Worm (Caenorhabditis elegans): Measurements from ENCODE around the gene Y54G9A.9.
A peak's percentile ranks its signal among the peaks of the same experiment; 100 is the strongest.

Gene Y54G9A.9

DNA sequence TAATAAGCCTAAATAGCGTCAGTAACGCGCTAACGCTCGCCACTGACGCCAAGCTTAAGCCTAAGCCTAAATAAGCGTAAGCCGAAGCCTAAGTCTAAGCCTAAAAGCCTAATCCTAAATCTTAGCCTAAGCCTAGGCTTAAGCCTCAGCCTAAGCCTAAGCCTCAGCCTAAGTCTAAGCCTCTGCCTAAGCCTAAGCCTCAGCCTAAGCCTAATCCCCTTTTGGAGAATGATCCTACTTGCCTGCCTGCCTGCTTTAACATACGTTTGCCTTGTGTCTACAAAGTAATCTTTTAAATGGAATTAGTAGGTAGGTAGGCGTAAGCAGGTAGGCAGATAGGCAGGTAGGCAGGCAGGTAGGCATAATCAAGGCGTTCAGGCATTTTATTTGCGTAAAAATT lies 14.2 kb upstream of the Y54G9A.9 start:
- peak; percentile 85 for TF ChIP-seq dve-1 (tag; optimal IDR thresholded peaks at IDR 0.05)
- no peak for TF ChIP-seq mec-3 (tag; optimal IDR thresholded peaks at IDR 0.05; ENCODE audit: borderline replicate concordance)

DNA sequence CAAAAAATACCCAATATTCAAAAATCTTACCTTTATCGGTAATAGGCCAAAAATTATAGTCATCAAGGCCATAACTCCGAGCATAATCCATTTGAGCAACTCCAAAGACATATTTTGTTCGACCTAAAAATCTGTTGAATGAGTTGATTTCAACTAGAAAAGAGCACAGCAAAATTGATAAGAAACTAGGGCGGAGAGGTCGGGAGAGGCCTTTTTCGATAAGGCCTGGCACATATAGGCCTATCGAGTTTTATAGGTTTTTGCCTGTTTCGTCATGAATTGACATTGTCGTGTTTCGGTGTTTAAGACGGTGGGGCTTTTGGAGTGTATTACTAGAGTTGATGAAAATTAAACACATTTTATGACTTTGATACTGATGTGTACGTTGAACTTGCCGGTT lies 13.8 kb upstream of the Y54G9A.9 start, which contains the start of gene zipt-2.3:
Gene zipt-2.3, minus strand, starts transcription at position 147 of the 400 bp plus-strand sequence.
- TF ChIP-seq pax-1 (tag; optimal IDR thresholded peaks at IDR 0.05) (no peak), ceh-24 (tag; optimal IDR thresholded peaks at IDR 0.05) (no peak), ceh-2 (tag; optimal IDR thresholded peaks at IDR 0.05) (no peak), pat-9 (tag; optimal IDR thresholded peaks at IDR 0.05) (no peak), pag-3 (tag; optimal IDR thresholded peaks at IDR 0.05; ENCODE audit: borderline replicate concordance) (no peak), unc-42 (tag; optimal IDR thresholded peaks at IDR 0.05) (no peak), C38D4.7 (GFP tag; optimal IDR thresholded peaks at IDR 0.05) (no peak), hlh-6 (tag; optimal IDR thresholded peaks at IDR 0.05) (no peak), nhr-11 (tag; optimal IDR thresholded peaks at IDR 0.05) (no peak), ztf-16 (tag; optimal IDR thresholded peaks at IDR 0.05) (no peak), ceh-45 (GFP tag; IDR thresholded peaks at IDR 0.05) (no peak), odd-2 (tag; optimal IDR thresholded peaks at IDR 0.05) (no peak), hlh-13 (GFP tag; optimal IDR thresholded peaks at IDR 0.05) (no peak)

DNA sequence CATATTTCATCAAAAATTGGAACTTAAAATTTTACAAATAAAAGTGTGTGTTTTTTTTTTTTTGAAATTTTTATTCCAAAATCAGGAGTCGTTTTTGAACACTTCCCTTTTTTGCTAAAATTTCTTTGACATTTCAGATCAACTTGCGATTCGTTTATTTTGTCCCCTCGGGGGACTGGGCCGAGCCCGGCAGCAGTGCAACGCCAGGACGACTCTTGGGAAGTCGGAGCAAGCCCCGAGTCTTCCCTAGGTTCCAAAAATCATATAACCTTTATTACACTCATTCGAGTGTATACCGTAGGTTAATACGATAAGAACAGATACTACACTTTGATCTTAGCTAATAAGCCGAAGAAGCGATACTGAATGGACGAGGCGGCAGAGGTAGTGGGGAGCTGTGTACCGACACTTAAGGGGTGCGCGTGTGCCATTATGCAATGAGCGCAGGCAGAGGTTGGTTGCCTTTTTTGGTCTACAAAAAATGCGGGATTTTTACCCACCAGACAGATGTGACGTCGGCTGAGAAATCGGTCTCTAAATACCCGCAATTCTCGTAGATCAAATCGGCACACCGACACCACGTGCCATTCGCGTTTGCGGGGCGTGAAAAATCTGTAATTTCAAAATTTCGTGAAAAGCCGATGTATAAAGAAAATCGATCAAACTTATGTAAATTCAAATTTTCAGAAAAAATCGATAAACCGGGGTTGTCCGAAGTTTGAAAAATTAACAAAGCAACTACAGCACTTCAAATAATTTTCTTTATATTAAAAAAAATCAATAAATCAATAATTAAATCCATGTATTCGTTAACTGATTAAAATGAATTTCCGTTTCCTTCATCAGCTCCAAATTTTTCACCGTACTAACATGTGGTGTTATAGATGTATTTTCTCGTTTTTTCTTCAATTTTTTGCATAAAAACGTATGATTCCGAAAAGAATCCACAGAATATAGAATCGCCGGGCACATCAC lies 11.8 kb upstream of the Y54G9A.9 start:
- TF ChIP-seq sox-4 (tag; optimal IDR thresholded peaks at IDR 0.05) (no peak), sdc-2 (tag; optimal IDR thresholded peaks at IDR 0.05) (no peak), ama-1 (optimal IDR thresholded peaks at IDR 0.05) (no peak), syd-9 (tag; optimal IDR thresholded peaks at IDR 0.05) (no peak), npax-4 (tag; optimal IDR thresholded peaks at IDR 0.05) (no peak), eyg-1 (tag; optimal IDR thresholded peaks at IDR 0.05) (no peak), fkh-10 (GFP tag; optimal IDR thresholded peaks at IDR 0.05) (no peak), ceh-9 (tag; optimal IDR thresholded peaks at IDR 0.05) (no peak), ets-4 (tag; optimal IDR thresholded peaks at IDR 0.05) (no peak), hlh-13 (GFP tag; optimal IDR thresholded peaks at IDR 0.05) (no peak), elt-2 (tag; optimal IDR thresholded peaks at IDR 0.05) (no peak), ceh-24 (tag; optimal IDR thresholded peaks at IDR 0.05) (no peak), nhr-232 (tag; optimal IDR thresholded peaks at IDR 0.05) (no peak), ceh-6 (GFP tag; optimal IDR thresholded peaks at IDR 0.05) (no peak), pha-4 (tag; optimal IDR thresholded peaks at IDR 0.05) (no peak), pax-1 (tag; optimal IDR thresholded peaks at IDR 0.05) (no peak), unc-42 (tag; optimal IDR thresholded peaks at IDR 0.05) (no peak), ztf-16 (tag; optimal IDR thresholded peaks at IDR 0.05) (no peak), unc-55 (GFP tag; optimal IDR thresholded peaks at IDR 0.05) (no peak), pqm-1 (tag; optimal IDR thresholded peaks at IDR 0.05) (no peak)

DNA sequence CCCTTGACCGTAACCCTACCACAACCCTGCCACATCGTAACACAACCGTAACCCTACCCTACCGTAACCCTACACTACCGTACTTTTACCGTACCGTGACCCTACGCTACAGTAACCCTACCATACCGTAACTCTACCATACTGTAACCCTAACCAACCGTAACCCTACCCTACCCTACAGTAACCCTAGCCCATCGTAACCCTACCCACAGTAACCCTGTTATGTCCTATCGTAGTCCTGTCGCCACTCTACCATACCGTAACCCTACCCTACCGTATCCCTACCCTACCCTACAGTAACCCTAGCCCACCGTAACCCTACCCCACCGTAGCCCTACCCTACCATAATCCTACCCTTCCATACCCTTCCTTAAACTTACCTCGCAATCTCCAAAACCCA lies 8.9 kb upstream of the Y54G9A.9 start:
- TF ChIP-seq eyg-1 (tag; optimal IDR thresholded peaks at IDR 0.05) (no peak), zip-5 (tag; optimal IDR thresholded peaks at IDR 0.05) (no peak), sox-4 (tag; optimal IDR thresholded peaks at IDR 0.05) (no peak), madf-2 (tag; optimal IDR thresholded peaks at IDR 0.05) (no peak), ceh-45 (GFP tag; IDR thresholded peaks at IDR 0.05) (0 out of 2 replicates have a peak, but pooled peaks have one; percentile 17), ceh-14 (tag; optimal IDR thresholded peaks at IDR 0.05) (no peak)

DNA sequence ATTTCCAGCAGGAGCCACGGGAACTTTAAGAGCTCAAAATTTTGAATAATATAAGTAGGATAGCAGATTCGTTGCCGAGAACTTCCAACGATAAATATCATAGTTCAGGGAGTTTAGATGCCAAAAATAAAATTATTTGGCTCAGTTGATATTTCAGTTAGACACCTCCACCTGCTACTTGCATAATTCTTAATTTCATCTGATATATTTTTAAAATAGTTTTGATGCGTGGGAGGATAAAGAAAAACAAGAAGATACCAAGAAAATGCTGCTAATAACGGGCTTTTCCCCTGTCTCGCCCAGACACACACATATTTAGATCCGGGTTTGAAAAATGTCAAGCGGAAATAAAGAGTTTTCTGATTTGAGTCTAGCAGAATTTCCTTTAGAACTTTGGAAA lies 8.3 kb upstream of the Y54G9A.9 start, which contains the start of gene sre-46:
Gene sre-46, minus strand, starts transcription at position 101 of the 400 bp plus-strand sequence.
- TF ChIP-seq ceh-30 (tag; optimal IDR thresholded peaks at IDR 0.05) (no peak), ttx-3 (tag; optimal IDR thresholded peaks at IDR 0.05) (no peak), ceh-14 (tag; optimal IDR thresholded peaks at IDR 0.05) (no peak), hlh-13 (GFP tag; optimal IDR thresholded peaks at IDR 0.05) (no peak), ceh-6 (GFP tag; optimal IDR thresholded peaks at IDR 0.05) (no peak)

Data from whole organism, late embryonic.